Worm (Caenorhabditis elegans): ENCODE measurements around the gene H04M03.12.

DNA sequence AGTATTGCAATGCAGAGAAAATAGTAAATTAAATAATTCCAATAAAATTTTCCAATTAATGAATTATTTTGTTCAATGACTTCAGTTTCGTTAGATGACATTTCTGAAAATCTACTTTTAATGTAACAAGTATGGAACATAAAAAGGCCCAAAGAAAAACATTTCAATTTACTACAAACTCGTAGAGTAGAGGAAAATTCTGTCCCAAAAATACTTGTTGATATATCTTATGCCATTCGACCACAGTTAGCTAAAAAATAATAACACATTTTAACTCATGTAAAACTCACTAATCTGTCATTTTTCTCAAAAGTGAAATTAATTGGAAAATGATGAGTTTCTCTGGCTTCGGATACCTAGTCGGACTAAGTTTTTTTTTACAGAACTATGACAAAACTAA, 25.9 kb downstream of the H04M03.12 start, which contains the start of gene srv-21:
- TF ChIP-seq lsy-2 (tag; optimal IDR thresholded peaks at IDR 0.05), result no peak
- no peak for TF ChIP-seq blmp-1 (tag; optimal IDR thresholded peaks at IDR 0.05)
- TF ChIP-seq unc-62 (GFP tag; optimal IDR thresholded peaks at IDR 0.05), result no peak
- TF ChIP-seq nhr-76 (tag; optimal IDR thresholded peaks at IDR 0.05), result no peak
- TF ChIP-seq mep-1 (tag; optimal IDR thresholded peaks at IDR 0.05), result no peak
